Worm (Caenorhabditis elegans) whole organism, late embryonic: ENCODE data around the gene glb-28.

Experiments used
- ahr-1 ChIP-seq: sonication (generic microtip); optimal IDR thresholded peaks from 2 replicates; lab custom pipeline; 2016; ENCODE audit warnings: missing genetic modification characterization, missing compliant biosample characterization
- pha-2 ChIP-seq: sonication (generic microtip); optimal IDR thresholded peaks from 2 replicates; lab custom pipeline; 2017; ENCODE audit warnings: mild to moderate bottlenecking, missing genetic modification characterization, missing compliant biosample characterization
- sox-4 ChIP-seq: sonication (generic microtip); optimal IDR thresholded peaks from 2 replicates; lab custom pipeline; 2017; ENCODE audit warnings: mild to moderate bottlenecking, missing genetic modification characterization, inconsistent platforms, missing compliant biosample characterization
- ttx-3 ChIP-seq: sonication (generic microtip); optimal IDR thresholded peaks from 2 replicates; lab custom pipeline; 2016; ENCODE audit warnings: missing genetic modification reagents, missing genetic modification characterization, missing compliant biosample characterization
- unc-55 ChIP-seq: sonication (generic microtip); optimal IDR thresholded peaks from 2 replicates; lab custom pipeline; 2017; ENCODE audit warnings: missing biosample characterization, missing genetic modification reagents, missing genetic modification characterization

ce11 chrX:15365767-15366177, 48.7 kb upstream of the glb-28 start, which contains the start of gene C33A11.2:
- TF ChIP-seq unc-55 (GFP tag; lab: Kevin White, UChicago), result no peak
- no peak for TF ChIP-seq ttx-3 (tag; lab: Kevin White, UChicago)
- TF ChIP-seq ahr-1 (tag; lab: Kevin White, UChicago), result no peak
- TF ChIP-seq sox-4, result no peak
- no peak for TF ChIP-seq pha-2
